Worm (Caenorhabditis elegans) whole organism, early embryonic: ENCODE results near the gene fbxb-21.

Experiments
- F13C5.2 ChIP-seq: sonication (generic microtip); optimal IDR thresholded peaks from 2 replicates; lab custom pipeline; 2017; ENCODE audit warnings: mild to moderate bottlenecking, missing genetic modification characterization, inconsistent platforms, missing compliant biosample characterization
- aly-1 ChIP-seq: sonication (generic microtip); optimal IDR thresholded peaks from 2 replicates; lab custom pipeline; 2016; ENCODE audit warnings: missing genetic modification characterization, missing compliant biosample characterization
- ama-1 ChIP-seq: fragments of 150-350 bp; optimal IDR thresholded peaks from 2 replicates; lab custom pipeline; 2014
- ceh-13 ChIP-seq: fragments of 200-800 bp; sonication (Bioruptor generic); optimal IDR thresholded peaks from 2 replicates; lab custom pipeline; 2018; ENCODE audit warnings: mild to moderate bottlenecking, missing genetic modification characterization, missing compliant biosample characterization
- ets-7 ChIP-seq: sonication (generic microtip); optimal IDR thresholded peaks from 2 replicates; lab custom pipeline; 2016; ENCODE audit warnings: missing genotype, missing genetic modification characterization, missing compliant biosample characterization
- hmg-4 ChIP-seq: fragments of 200-800 bp; sonication (Bioruptor generic); optimal IDR thresholded peaks from 2 replicates; lab custom pipeline; 2018; ENCODE audit warnings: mild to moderate bottlenecking, missing genetic modification characterization, missing compliant biosample characterization
- hnd-1 ChIP-seq: sonication (generic microtip); optimal IDR thresholded peaks from 2 replicates; lab custom pipeline; 2016; ENCODE audit warnings: missing genetic modification characterization, missing compliant biosample characterization
- scrt-1 ChIP-seq: fragments of 200-800 bp; sonication (Bioruptor generic); IDR thresholded peaks from 2 replicates; pipeline ENCODE4 v1.3.6; 2022; ENCODE audit warnings: missing genetic modification characterization, missing compliant biosample characterization
- sea-1 ChIP-seq: fragments of 200-800 bp; sonication (Bioruptor generic); conservative IDR thresholded peaks from 2 replicates; pipeline ENCODE4 v1.3.6; 2022; ENCODE audit warnings: missing genetic modification characterization, missing compliant biosample characterization
- tbx-11 ChIP-seq: fragments of 200-800 bp; sonication (Bioruptor generic); IDR thresholded peaks from 2 replicates; pipeline ENCODE4 v1.3.6; 2022; ENCODE audit warnings: missing genetic modification characterization, missing compliant biosample characterization

DNA sequence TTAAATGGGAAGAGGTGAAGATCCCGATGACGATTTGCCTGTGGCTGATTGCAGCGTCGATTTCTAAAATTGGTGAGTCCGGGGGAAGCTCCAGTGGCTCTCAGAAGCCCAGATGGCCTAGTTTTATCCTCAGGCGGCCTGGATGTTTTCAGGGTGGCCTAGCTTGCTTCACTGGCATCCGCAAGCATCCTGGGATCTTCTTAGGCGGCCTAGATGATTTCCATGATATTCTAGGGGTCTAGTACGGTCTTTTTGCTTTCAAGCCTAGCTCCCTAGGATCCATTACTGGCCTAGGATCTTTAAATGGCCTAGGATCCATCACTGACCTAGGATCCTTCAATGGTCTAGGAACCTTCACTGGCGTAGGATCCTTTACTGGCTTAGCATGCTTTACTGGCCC is 22.3 kb upstream of the fbxb-21 start:
- no peak for TF ChIP-seq sea-1 (GFP tag; lab: Robert Waterston, UW)
- TF ChIP-seq ama-1 (lab: Kevin White, UChicago) = no peak
- TF ChIP-seq hnd-1 = no peak
- no peak for TF ChIP-seq ets-7 (tag; lab: Kevin White, UChicago)
- no peak for TF ChIP-seq aly-1 (tag; lab: Kevin White, UChicago)
- TF ChIP-seq tbx-11 = no peak
- no peak for TF ChIP-seq F13C5.2 (tag; lab: Kevin White, UChicago)
- no peak for TF ChIP-seq scrt-1
- no peak for TF ChIP-seq ceh-13 (GFP tag; lab: Kevin White, UChicago)
- TF ChIP-seq hmg-4 (GFP tag; lab: Kevin White, UChicago) = no peak
